Worm (Caenorhabditis elegans): Measurements from ENCODE around the gene fbxc-40.
"Not testable (repeated sequence)": the region's sequence is repeated elsewhere in the genome, so short reads cannot be mapped to it uniquely, and the experiment has no call there.

Gene fbxc-40

DNA sequence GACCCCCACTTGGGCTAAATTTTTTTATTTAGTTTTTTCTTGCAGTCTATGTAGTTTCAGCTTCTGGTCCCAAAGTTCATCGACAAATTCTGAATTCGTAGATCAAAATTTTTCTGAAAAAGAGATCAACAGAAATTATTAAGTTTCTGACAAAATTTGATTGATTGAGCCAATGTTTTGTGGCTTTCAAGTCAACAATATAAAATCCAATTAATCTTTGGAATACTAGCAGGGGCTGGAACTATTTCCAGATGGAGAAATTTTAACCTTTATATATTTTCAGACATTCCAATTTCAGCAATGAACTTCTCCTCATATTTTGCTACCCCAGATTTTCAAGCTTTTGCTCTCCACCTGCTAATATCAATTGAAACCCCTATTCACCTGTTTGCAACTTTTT, 3.0 kb upstream of the fbxc-40 start, which contains the start of gene srh-274:
srh-274 (plus strand) TSS at position 301 of the 400 bp plus-strand sequence.
- no peak for TF ChIP-seq unc-62 (GFP tag; optimal IDR thresholded peaks at IDR 0.05)

DNA sequence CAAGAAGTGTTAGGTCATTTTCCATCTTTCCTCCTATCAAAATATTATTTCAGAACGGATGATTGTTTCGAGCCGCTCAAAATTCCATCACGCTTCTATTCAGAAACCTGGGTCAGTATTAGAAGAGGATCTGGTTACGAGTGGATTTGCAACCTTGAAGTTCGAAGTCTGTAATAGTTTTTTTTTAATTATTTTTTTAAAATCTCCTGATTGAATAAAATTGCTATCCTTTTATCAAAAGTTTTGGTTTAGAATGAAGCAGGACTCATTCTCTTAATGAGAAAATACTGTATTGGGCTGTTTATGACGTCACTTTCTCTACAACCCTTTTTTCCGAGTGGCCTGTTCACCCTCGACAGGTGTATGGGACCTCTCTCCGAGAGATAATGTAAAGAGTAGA, 2.6 kb downstream of the fbxc-40 start, which contains the start of gene fbxc-39:
fbxc-39 (plus strand) TSS at position 301 of the 400 bp plus-strand sequence.
- no peak for TF ChIP-seq unc-62 (GFP tag; optimal IDR thresholded peaks at IDR 0.05)

DNA sequence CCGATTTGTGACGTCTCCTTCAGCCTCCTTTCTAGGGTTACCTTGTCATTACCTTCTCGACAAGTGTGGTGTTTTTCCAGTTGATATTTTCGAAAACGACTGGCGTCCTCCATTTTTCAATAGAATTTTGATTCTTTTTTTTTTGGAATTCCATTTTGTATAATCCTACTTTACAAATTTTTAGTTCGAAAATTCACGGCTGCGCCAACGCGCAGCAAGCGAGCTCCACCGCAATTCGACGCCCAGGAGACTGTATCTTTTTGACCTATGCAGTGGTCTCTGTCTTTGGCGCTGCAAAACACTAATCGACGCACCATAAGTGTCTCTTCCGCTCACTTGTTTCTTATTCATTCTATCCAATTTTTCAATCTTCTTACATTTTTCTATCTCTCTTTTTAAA, 5.5 kb downstream of the fbxc-40 start, which contains the start of gene fbxc-42:
fbxc-42 (plus strand) TSS at position 301 of the 400 bp plus-strand sequence.
- no peak for TF ChIP-seq unc-62 (GFP tag; optimal IDR thresholded peaks at IDR 0.05)

DNA sequence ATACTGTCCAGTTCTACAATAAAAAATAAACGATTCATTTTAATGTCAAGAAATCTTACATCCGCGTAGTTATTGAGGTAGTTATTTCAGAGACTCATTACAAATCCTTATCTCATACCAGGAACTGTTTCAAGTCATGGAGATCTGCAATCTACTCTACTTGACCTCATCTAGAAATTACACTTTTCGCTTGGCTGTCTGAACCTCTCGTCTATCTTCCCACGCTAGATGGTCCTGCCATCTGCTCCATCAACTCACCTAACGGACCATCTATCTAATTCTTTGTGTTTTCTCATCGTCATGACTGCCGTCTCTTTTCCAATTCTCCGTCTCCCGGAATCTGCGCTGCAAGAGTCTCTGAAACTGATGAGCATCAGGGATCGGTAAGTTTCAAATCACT, 8.4 kb downstream of the fbxc-40 start, which contains the start of gene F45D11.7:
F45D11.7 (plus strand) TSS at position 301 of the 400 bp plus-strand sequence.
- TF ChIP-seq unc-62 (GFP tag; optimal IDR thresholded peaks at IDR 0.05): not testable (repeated sequence)

DNA sequence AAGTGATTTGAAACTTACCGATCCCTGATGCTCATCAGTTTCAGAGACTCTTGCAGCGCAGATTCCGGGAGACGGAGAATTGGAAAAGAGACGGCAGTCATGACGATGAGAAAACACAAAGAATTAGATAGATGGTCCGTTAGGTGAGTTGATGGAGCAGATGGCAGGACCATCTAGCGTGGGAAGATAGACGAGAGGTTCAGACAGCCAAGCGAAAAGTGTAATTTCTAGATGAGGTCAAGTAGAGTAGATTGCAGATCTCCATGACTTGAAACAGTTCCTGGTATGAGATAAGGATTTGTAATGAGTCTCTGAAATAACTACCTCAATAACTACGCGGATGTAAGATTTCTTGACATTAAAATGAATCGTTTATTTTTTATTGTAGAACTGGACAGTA, 10.3 kb downstream of the fbxc-40 start, which contains the start of gene F45D11.11:
F45D11.11 (minus strand) TSS at position 101 of the 400 bp plus-strand sequence.
- TF ChIP-seq unc-62 (GFP tag; optimal IDR thresholded peaks at IDR 0.05): not testable (repeated sequence)

DNA sequence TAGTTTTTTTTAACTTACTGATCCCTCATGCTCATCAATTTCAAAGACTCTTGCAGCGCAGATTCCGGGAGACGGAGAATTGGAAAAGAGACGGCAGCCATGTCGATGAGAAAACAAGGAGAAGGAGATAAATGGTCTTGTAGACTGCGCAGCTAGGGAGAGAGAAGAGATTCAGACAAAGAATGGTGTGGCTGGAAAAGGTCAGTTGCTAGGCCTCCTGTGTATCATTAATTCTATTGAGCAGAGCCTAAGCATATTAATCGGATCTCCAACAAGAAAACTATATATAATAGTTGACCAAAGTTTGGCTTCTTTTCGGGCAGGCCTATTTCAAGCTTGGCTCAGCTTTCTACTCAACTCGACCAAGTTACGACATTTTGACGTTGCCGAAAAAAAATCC, 13.7 kb downstream of the fbxc-40 start, which contains the start of gene fbxb-29:
fbxb-29 (minus strand) TSS at position 101 of the 400 bp plus-strand sequence.
- TF ChIP-seq unc-62 (GFP tag; optimal IDR thresholded peaks at IDR 0.05): no peak

DNA sequence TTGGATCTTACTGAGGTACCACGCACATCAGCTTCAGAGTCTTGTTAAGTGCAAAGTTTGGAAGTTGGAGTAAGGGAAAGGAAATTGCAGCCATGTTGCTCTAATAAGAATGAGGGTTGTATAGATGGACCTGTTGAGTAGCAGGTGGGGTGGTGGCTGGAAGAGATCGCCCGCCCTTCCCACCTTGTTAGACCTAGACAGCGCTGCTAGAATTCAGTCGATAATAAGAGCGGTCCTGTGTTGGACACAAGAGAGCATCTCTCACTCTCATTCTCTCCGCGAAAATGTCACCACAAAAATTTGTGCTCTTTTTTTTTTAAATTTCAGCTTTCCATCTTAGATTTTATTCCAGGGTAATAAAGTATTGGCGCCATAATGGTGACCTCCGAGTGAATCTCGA, 15.5 kb downstream of the fbxc-40 start, which contains the start of the genes fbxb-30 and F45D11.5:
fbxb-30 (minus strand) TSS at position 101 of the 400 bp plus-strand sequence.
F45D11.5 (plus strand) TSS at position 352 of the 400 bp plus-strand sequence.
- TF ChIP-seq unc-62 (GFP tag; optimal IDR thresholded peaks at IDR 0.05): no peak

DNA sequence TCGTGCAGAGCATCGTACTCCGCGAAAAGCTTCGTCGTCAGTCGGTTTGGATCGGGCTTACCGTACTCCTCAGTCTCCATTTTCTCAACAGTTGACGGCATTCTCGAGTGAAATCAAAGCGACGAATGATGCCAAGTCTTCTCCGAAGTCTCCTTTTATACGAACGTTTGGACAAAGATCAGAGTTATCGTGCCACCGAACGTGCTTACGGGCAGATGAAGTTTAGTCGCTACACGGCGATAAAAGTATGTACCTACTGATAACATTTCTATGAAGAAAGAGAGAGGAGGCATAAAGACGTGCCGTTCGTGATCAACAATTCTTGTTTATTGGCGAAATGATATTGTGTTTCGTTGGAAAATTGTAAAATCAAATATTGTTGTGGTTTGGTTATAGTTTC, 20.6 kb downstream of the fbxc-40 start, which contains the start of gene F45D11.14:
F45D11.14 (minus strand) TSS at position 101 of the 400 bp plus-strand sequence.
- TF ChIP-seq unc-62 (GFP tag; optimal IDR thresholded peaks at IDR 0.05): not testable (repeated sequence)

DNA sequence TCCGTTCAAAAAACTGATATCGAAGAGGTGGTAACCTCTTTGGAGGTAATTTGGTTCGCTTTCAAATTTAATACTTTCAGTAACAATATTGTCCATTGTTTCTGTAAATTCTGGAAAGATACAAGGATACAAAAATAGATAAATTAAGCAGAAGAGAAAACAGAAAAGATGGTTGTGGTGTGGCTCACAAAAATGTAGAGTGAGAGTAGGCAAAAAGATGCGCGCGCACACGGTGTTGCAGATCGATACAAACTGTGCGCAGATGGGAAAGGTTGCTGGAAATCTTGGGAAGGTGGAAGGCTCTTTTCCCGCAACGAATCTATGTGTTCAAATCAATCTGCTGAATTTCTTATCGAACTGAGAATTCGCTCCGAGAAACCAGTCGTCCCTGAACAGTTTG, 38.9 kb downstream of the fbxc-40 start, which contains the start of gene btb-11:
btb-11 (minus strand) TSS at position 101 of the 400 bp plus-strand sequence.
- TF ChIP-seq unc-62 (GFP tag; optimal IDR thresholded peaks at IDR 0.05): not testable (repeated sequence)

DNA sequence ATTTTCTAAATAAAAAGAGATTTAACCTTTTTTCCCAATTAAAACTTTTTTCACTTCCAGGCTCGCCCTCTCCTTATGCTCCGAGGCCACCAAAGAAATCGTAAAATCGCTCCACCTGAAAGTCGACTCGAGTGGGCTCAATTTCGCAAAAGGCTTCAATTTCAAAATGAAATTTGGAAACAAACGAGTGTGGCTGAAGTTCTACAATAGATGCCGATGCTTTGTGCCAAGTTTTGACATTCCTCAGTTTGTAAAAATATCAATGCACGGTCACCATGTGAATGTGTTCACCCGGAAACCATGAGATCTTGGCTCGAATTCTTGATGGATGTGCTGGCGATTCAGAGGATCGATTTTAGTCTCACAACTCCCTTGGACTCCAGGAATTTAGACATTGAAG, 40.9 kb downstream of the fbxc-40 start, which contains the start of gene M01D1.12:
M01D1.12 (plus strand) TSS at position 301 of the 400 bp plus-strand sequence.
- no peak for TF ChIP-seq unc-62 (GFP tag; optimal IDR thresholded peaks at IDR 0.05)

DNA sequence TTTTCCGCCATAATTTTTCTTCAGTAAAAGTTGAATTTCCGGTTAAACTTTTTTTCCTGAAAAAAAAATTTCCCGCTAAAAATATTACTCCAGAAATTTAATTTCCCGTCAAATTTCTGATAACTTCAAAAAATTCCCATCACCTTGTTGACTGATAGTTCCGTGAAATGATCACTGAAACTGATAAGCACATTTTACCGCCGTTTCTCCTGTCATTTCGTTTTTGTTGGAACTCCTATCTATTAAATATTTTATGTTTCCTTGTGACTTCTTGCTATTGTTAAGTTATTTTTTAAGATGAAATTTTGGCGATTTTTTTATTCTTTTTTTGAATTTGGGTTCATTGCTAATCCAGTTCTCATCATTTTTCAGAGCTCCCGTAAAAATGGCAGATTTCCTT, 42.8 kb downstream of the fbxc-40 start, which contains the start of gene math-34:
math-34 (plus strand) TSS at position 371 of the 400 bp plus-strand sequence.
- no peak for TF ChIP-seq unc-62 (GFP tag; optimal IDR thresholded peaks at IDR 0.05)
